Fruit fly (Drosophila melanogaster) whole organism, embryonic: Measurements from ENCODE around the gene Pka-C2.

ENCODE experiments used
- BEAF-32 ChIP-seq: fragments of 200-800 bp; sonication (Bioruptor generic); optimal IDR thresholded peaks from 3 replicates; lab custom pipeline; 2017; ENCODE audit warnings: missing biosample characterization, missing genetic modification characterization, mild to moderate bottlenecking, moderate library complexity, missing genetic modification reagents
- CG10209 ChIP-seq: fragments of 200-800 bp; sonication (Bioruptor generic); optimal IDR thresholded peaks from 3 replicates; lab custom pipeline; 2017; ENCODE audit warnings: missing biosample characterization, mild to moderate bottlenecking, missing genetic modification characterization, missing genetic modification reagents
- CG10462 ChIP-seq: fragments of 200-800 bp; sonication (Bioruptor generic); optimal IDR thresholded peaks from 2 replicates; lab custom pipeline; 2016; ENCODE audit warnings: missing biosample characterization, missing genetic modification characterization
- CG12659 ChIP-seq: fragments of 200-800 bp; sonication (Bioruptor generic); optimal IDR thresholded peaks from 3 replicates; lab custom pipeline; 2017; ENCODE audit warnings: mild to moderate bottlenecking, missing biosample characterization, missing genetic modification reagents, missing genetic modification characterization
- CG17802 ChIP-seq: fragments of 200-800 bp; sonication (Bioruptor generic); optimal IDR thresholded peaks from 2 replicates; lab custom pipeline; 2018; ENCODE audit warnings: missing biosample characterization, mild to moderate bottlenecking, missing genetic modification characterization, moderate library complexity
- CG17829 ChIP-seq: fragments of 200-800 bp; optimal IDR thresholded peaks from 2 replicates; lab custom pipeline; 2019; ENCODE audit warnings: missing biosample characterization, mild to moderate bottlenecking, missing genetic modification characterization, moderate library complexity
- CG18764 ChIP-seq: fragments of 200-800 bp; sonication (Bioruptor generic); optimal IDR thresholded peaks from 3 replicates; lab custom pipeline; 2016; ENCODE audit warnings: missing biosample characterization, missing genetic modification characterization
- CG2129 ChIP-seq: fragments of 200-800 bp; sonication (Bioruptor generic); IDR thresholded peaks from 2 replicates; pipeline ENCODE4 v1.3.6; 2022; ENCODE audit warnings: missing biosample characterization, missing genetic modification characterization; ENCODE audit not compliant: partially characterized antibody
- CG30403 ChIP-seq: fragments of 200-800 bp; sonication (Bioruptor generic); optimal IDR thresholded peaks from 3 replicates; lab custom pipeline; 2016; ENCODE audit warnings: missing biosample characterization, missing genetic modification characterization
- CG31441 ChIP-seq: fragments of 200-800 bp; sonication (Bioruptor generic); IDR thresholded peaks from 2 replicates; pipeline ENCODE4 v1.3.6; 2022; ENCODE audit warnings: missing biosample characterization, missing genetic modification characterization
- CG33213 ChIP-seq: fragments of 200-800 bp; sonication (Bioruptor generic); optimal IDR thresholded peaks from 3 replicates; lab custom pipeline; 2016; ENCODE audit warnings: missing biosample characterization, missing genetic modification characterization
- CG34376 ChIP-seq: fragments of 200-800 bp; sonication (Bioruptor generic); optimal IDR thresholded peaks from 2 replicates; lab custom pipeline; 2018; ENCODE audit warnings: missing biosample characterization, mild to moderate bottlenecking, missing genetic modification characterization
- CG43689 ChIP-seq: fragments of 200-800 bp; sonication (Bioruptor generic); IDR thresholded peaks from 2 replicates; pipeline ENCODE4 v1.3.6; 2022; ENCODE audit warnings: missing biosample characterization, missing genetic modification characterization
- CG4730 ChIP-seq: fragments of 200-800 bp; sonication (Bioruptor generic); IDR thresholded peaks from 2 replicates; pipeline ENCODE4 v1.3.6; 2022; ENCODE audit warnings: missing biosample characterization, missing genetic modification characterization
- CG5953 ChIP-seq: fragments of 200-800 bp; sonication (Bioruptor generic); IDR thresholded peaks from 2 replicates; pipeline ENCODE4 v1.3.6; 2022; ENCODE audit warnings: missing biosample characterization, missing genetic modification characterization
- CkIIα-i1 ChIP-seq: fragments of 200-800 bp; sonication (Bioruptor generic); IDR thresholded peaks from 2 replicates; pipeline ENCODE4 v1.3.6; 2022; ENCODE audit warnings: missing biosample characterization, missing genetic modification characterization
- D19A ChIP-seq: fragments of 200-800 bp; optimal IDR thresholded peaks from 3 replicates; lab custom pipeline; 2019; ENCODE audit warnings: missing biosample characterization, mild to moderate bottlenecking, missing genetic modification characterization, moderate library complexity
- Dip3 ChIP-seq: fragments of 200-800 bp; sonication (Bioruptor generic); optimal IDR thresholded peaks from 3 replicates; lab custom pipeline; 2016; ENCODE audit warnings: missing biosample characterization, missing genetic modification characterization
- HLHmδ ChIP-seq: fragments of 200-800 bp; sonication (Bioruptor generic); optimal IDR thresholded peaks from 2 replicates; lab custom pipeline; 2018; ENCODE audit warnings: missing biosample characterization, mild to moderate bottlenecking, missing genetic modification characterization, moderate library complexity
- Med ChIP-seq: fragments of 200-800 bp; sonication (Bioruptor generic); peaks from one replicate; lab custom pipeline; 2016; ENCODE audit warnings: missing biosample characterization, missing genetic modification characterization, mild to moderate bottlenecking, inconsistent platforms, moderate library complexity
- Mes4 ChIP-seq: fragments of 200-800 bp; sonication (Bioruptor generic); optimal IDR thresholded peaks from 2 replicates; lab custom pipeline; 2016; ENCODE audit warnings: missing biosample characterization, missing genetic modification characterization
- NC2β ChIP-seq: fragments of 200-800 bp; sonication (Bioruptor generic); optimal IDR thresholded peaks from 2 replicates; lab custom pipeline; 2016; ENCODE audit warnings: missing biosample characterization, missing genetic modification characterization
- Pdp1 ChIP-seq, 2 experiments: fragments of 200-800 bp; sonication (Bioruptor generic); optimal IDR thresholded peaks; 3 replicates each; lab custom pipeline; 2016; ENCODE audit warnings: missing biosample characterization in 2 of 2, missing genetic modification characterization in 2 of 2, mild to moderate bottlenecking in 1 of 2, moderate library complexity in 1 of 2
- Ssrp ChIP-seq: fragments of 200-800 bp; sonication (Bioruptor generic); optimal IDR thresholded peaks from 2 replicates; lab custom pipeline; 2018; ENCODE audit warnings: missing biosample characterization, mild to moderate bottlenecking, missing genetic modification characterization, moderate library complexity
- Xbp1 ChIP-seq: fragments of 200-800 bp; sonication (Bioruptor generic); optimal IDR thresholded peaks from 3 replicates; lab custom pipeline; 2016; ENCODE audit warnings: missing biosample characterization, mild to moderate bottlenecking, missing genetic modification characterization
- ab ChIP-seq: fragments of 200-800 bp; sonication (Bioruptor generic); optimal IDR thresholded peaks from 2 replicates; lab custom pipeline; 2016; ENCODE audit warnings: missing biosample characterization, missing genetic modification characterization
- ash1 ChIP-seq: fragments of 200-800 bp; sonication (Bioruptor generic); optimal IDR thresholded peaks from 2 replicates; lab custom pipeline; 2018; ENCODE audit warnings: missing biosample characterization, mild to moderate bottlenecking, missing genetic modification characterization
- cato ChIP-seq: fragments of 200-800 bp; sonication (Bioruptor generic); optimal IDR thresholded peaks from 2 replicates; lab custom pipeline; 2016; ENCODE audit warnings: missing biosample characterization, missing genetic modification characterization, borderline replicate concordance
- caup ChIP-seq: fragments of 200-800 bp; sonication (Bioruptor generic); optimal IDR thresholded peaks from 3 replicates; lab custom pipeline; 2017; ENCODE audit warnings: missing biosample characterization, mild to moderate bottlenecking, missing genetic modification characterization, moderate library complexity; ENCODE audit not compliant: severe bottlenecking
- fru ChIP-seq: fragments of >200 bp; optimal IDR thresholded peaks from 2 replicates; lab custom pipeline; 2017
- jing ChIP-seq: fragments of 200-800 bp; sonication (Bioruptor generic); optimal IDR thresholded peaks from 2 replicates; lab custom pipeline; 2018; ENCODE audit warnings: missing biosample characterization, mild to moderate bottlenecking, missing genetic modification characterization
- klu ChIP-seq: fragments of 200-800 bp; sonication (Bioruptor generic); IDR thresholded peaks from 2 replicates; pipeline ENCODE4 v1.3.6; 2022; ENCODE audit warnings: missing biosample characterization, missing genetic modification characterization
- nmo ChIP-seq: fragments of 200-800 bp; sonication (Bioruptor generic); optimal IDR thresholded peaks from 2 replicates; lab custom pipeline; 2018; ENCODE audit warnings: missing biosample characterization, mild to moderate bottlenecking, missing genetic modification characterization, moderate library complexity
- row ChIP-seq: fragments of 200-800 bp; sonication (Bioruptor generic); IDR thresholded peaks from 3 replicates; pipeline ENCODE4 v1.3.6; 2022; ENCODE audit warnings: missing biosample characterization, missing genetic modification characterization
- sens-2 ChIP-seq: fragments of 200-800 bp; sonication (Bioruptor generic); IDR thresholded peaks from 2 replicates; pipeline ENCODE4 v1.3.6; 2022; ENCODE audit warnings: missing biosample characterization, missing genetic modification characterization
- sim ChIP-seq: fragments of 200-800 bp; sonication (Bioruptor generic); IDR thresholded peaks from 2 replicates; pipeline ENCODE4 v1.3.6; 2022; ENCODE audit warnings: missing biosample characterization, missing genetic modification characterization
- sna ChIP-seq: fragments of 200-800 bp; sonication (Bioruptor generic); IDR thresholded peaks from 2 replicates; pipeline ENCODE4 v1.3.6; 2022; ENCODE audit warnings: missing biosample characterization, missing genetic modification characterization; ENCODE audit not compliant: partially characterized antibody
- sug ChIP-seq: fragments of 200-800 bp; optimal IDR thresholded peaks from 2 replicates; lab custom pipeline; 2019; ENCODE audit warnings: missing biosample characterization, mild to moderate bottlenecking, missing genetic modification characterization, moderate library complexity
- trh ChIP-seq: fragments of 200-800 bp; sonication (Bioruptor generic); optimal IDR thresholded peaks from 2 replicates; lab custom pipeline; 2016; ENCODE audit warnings: missing biosample characterization, missing genetic modification characterization
- z ChIP-seq: fragments of 200-800 bp; sonication (Bioruptor generic); IDR thresholded peaks from 3 replicates; pipeline ENCODE4 v1.3.6; 2022; ENCODE audit warnings: missing biosample characterization, missing genetic modification characterization

Gene Pka-C2

dm6 chr3R:30697038-30697437 lies at the start of gene Pka-C2:
Gene Pka-C2 (minus strand): TSS chr3R:30697138.
- TF ChIP-seq CG2129 (GFP tag; lab: Robert Waterston, UW) (no peak), fru (lab: Kevin White, UChicago) (no peak), Mes4 (no peak), trh (GFP tag; lab: Kevin White, UChicago) (no peak), CG43689 (no peak), CG17802 (tag; lab: Kevin White, UChicago) (no peak), CG4730 (no peak), Xbp1 (GFP tag; lab: Kevin White, UChicago) (no peak), sim (GFP tag; lab: Robert Waterston, UW) (no peak), ab (GFP tag; lab: Kevin White, UChicago) (no peak), CG17829 (tag; lab: Kevin White, UChicago) (no peak)

dm6 chr3R:30746190-30746589 lies 49.3 kb upstream of the Pka-C2 start, which contains the start of gene Npc2h:
Gene Npc2h (minus strand): TSS chr3R:30746290.
- TF ChIP-seq Pdp1 (GFP tag; optimal IDR thresholded peaks at IDR 0.05; lab: Kevin White, UChicago), result peak in 1 of 2 experiments; percentile 55
- TF ChIP-seq cato (GFP tag; lab: Kevin White, UChicago), result no peak
- TF ChIP-seq CG5953 (GFP tag; lab: Robert Waterston, UW), result no peak
- TF ChIP-seq CG10209 (GFP tag; lab: Kevin White, UChicago), result no peak
- no peak for TF ChIP-seq CG31441 (GFP tag; lab: Robert Waterston, UW)
- TF ChIP-seq caup, result no peak

- TF ChIP-seq ash1 (no peak), D19A (peak; percentile 79), Med (GFP tag; lab: Kevin White, UChicago) (peak; percentile 8), CG34376 (GFP tag; lab: Kevin White, UChicago) (peak; percentile 2), Ssrp (tag; lab: Kevin White, UChicago) (no peak), sug (peak; percentile 9), row (GFP tag; lab: Robert Waterston, UW) (peak; percentile 28; the same call in 1 of the 3 replicates), nmo (no peak), Mes4 (no peak)
Observed at dm6 chr3R:30745104-30745503, 48.2 kb upstream of the Pka-C2 start, which contains the start of gene Npc2g. Gene Npc2g (minus strand): TSS chr3R:30745263.

- TF ChIP-seq Dip3 (GFP tag; lab: Kevin White, UChicago) (no peak), NC2β (GFP tag; lab: Kevin White, UChicago) (no peak), HLHmδ (GFP tag; lab: Kevin White, UChicago) (no peak), klu (no peak), BEAF-32 (GFP tag; lab: Kevin White, UChicago) (no peak), CG18764 (GFP tag; lab: Kevin White, UChicago) (no peak), CG30403 (GFP tag; lab: Kevin White, UChicago) (no peak), sna (GFP tag; lab: Robert Waterston, UW) (no peak), CG12659 (GFP tag; lab: Kevin White, UChicago) (no peak), sens-2 (GFP tag; lab: Robert Waterston, UW) (no peak), sug (no peak), CG33213 (GFP tag; lab: Kevin White, UChicago) (no peak), z (GFP tag; lab: Robert Waterston, UW) (no peak), CkIIα-i1 (no peak), jing (GFP tag; lab: Kevin White, UChicago) (no peak), CG10462 (GFP tag; lab: Kevin White, UChicago) (no peak)
- TF ChIP-seq, all 482 proteins: peak for 0
Observed at dm6 chr3R:30742580-30742979, 45.6 kb upstream of the Pka-C2 start, which contains the start of gene CG15543. Gene CG15543 (plus strand): TSS chr3R:30742880.
